Fruit fly (Drosophila melanogaster) S2 (cell line): Measurements from ENCODE around the gene Mocs1.

Source experiments
- CG8478 ChIP-seq: fragments of >200 bp; optimal IDR thresholded peaks from 2 replicates; lab custom pipeline; 2018
- CTCF ChIP-seq, 2 experiments: fragments of >200 bp; optimal IDR thresholded peaks; 2 replicates each; lab custom pipeline; 2018

Mocs1 gene

dm6 chr3L:11091943-11092609, 21.8 kb downstream of the Mocs1 start:
- TF ChIP-seq CG8478: no peak
- TF ChIP-seq CTCF (optimal IDR thresholded peaks at IDR 0.05; lab: Kevin White, UChicago): no peak

- TF ChIP-seq CTCF (optimal IDR thresholded peaks at IDR 0.05; lab: Kevin White, UChicago): no peak
- no peak for TF ChIP-seq CG8478
These were observed 22.3 kb downstream of the Mocs1 start for dm6 chr3L:11092610-11092961.

- peak in 1 of 2 experiments; percentile 2 for TF ChIP-seq CTCF (optimal IDR thresholded peaks at IDR 0.05; lab: Kevin White, UChicago)
- TF ChIP-seq CG8478: no peak
These were observed 22.8 kb downstream of the Mocs1 start, which contains the start of gene JIL-1 for dm6 chr3L:11093046-11093520. Gene JIL-1, minus strand, starts transcription at chr3L:11093193.

dm6 chr3L:11094279-11094678, 24.0 kb downstream of the Mocs1 start:
- TF ChIP-seq CG8478 (no peak), CTCF (optimal IDR thresholded peaks at IDR 0.05; lab: Kevin White, UChicago) (no peak)

- TF ChIP-seq CG8478: no peak
- TF ChIP-seq CTCF (optimal IDR thresholded peaks at IDR 0.05; lab: Kevin White, UChicago): no peak
These were observed 26.0 kb downstream of the Mocs1 start, which contains the start of the genes CG46439, Iyd and CG33947 for dm6 chr3L:11096195-11096908. Gene CG46439, minus strand, starts transcription at chr3L:11096245. Gene Iyd, minus strand, starts transcription at chr3L:11096245. Gene CG33947, plus strand, starts transcription at chr3L:11096496.

- TF ChIP-seq CTCF (optimal IDR thresholded peaks at IDR 0.05; lab: Kevin White, UChicago): no peak
- no peak for TF ChIP-seq CG8478
These were observed 27.8 kb downstream of the Mocs1 start, which contains the start of the genes Irbp18 and APP-BP1 for dm6 chr3L:11097982-11098663. Gene Irbp18, minus strand, starts transcription at chr3L:11098186. Gene APP-BP1, plus strand, starts transcription at chr3L:11098412.

dm6 chr3L:11101598-11101997, 31.3 kb downstream of the Mocs1 start, which contains the start of gene Elo68beta:
Gene Elo68beta, minus strand, starts transcription at chr3L:11101698.
- no peak for TF ChIP-seq CG8478
- TF ChIP-seq CTCF (optimal IDR thresholded peaks at IDR 0.05; lab: Kevin White, UChicago): no peak

dm6 chr3L:11102930-11103329, 32.6 kb downstream of the Mocs1 start, which contains the start of gene Elo68alpha:
Gene Elo68alpha, minus strand, starts transcription at chr3L:11103030.
- no peak for TF ChIP-seq CTCF (optimal IDR thresholded peaks at IDR 0.05; lab: Kevin White, UChicago)
- no peak for TF ChIP-seq CG8478

- no peak for TF ChIP-seq CG8478
- no peak for TF ChIP-seq CTCF (optimal IDR thresholded peaks at IDR 0.05; lab: Kevin White, UChicago)
These were observed 33.4 kb downstream of the Mocs1 start, which contains the start of gene CG32071 for dm6 chr3L:11103773-11104172. Gene CG32071, minus strand, starts transcription at chr3L:11103873.

dm6 chr3L:11107432-11107831, 37.1 kb downstream of the Mocs1 start, which contains the start of gene CG32073:
Gene CG32073, minus strand, starts transcription at chr3L:11107582.
- TF ChIP-seq CG8478 (no peak), CTCF (optimal IDR thresholded peaks at IDR 0.05; lab: Kevin White, UChicago) (no peak)

dm6 chr3L:11107935-11108334, 37.6 kb downstream of the Mocs1 start, which contains the start of gene CG12522:
Gene CG12522, plus strand, starts transcription at chr3L:11108235.
- TF ChIP-seq CTCF (optimal IDR thresholded peaks at IDR 0.05; lab: Kevin White, UChicago) (no peak), CG8478 (no peak)

- TF ChIP-seq CTCF (optimal IDR thresholded peaks at IDR 0.05; lab: Kevin White, UChicago) (no peak), CG8478 (no peak)
These were observed 39.1 kb downstream of the Mocs1 start, which contains the start of the genes CG34012 and emei for dm6 chr3L:11109454-11109853. Gene CG34012, minus strand, starts transcription at chr3L:11109505. Gene emei, plus strand, starts transcription at chr3L:11109690.

- no peak for TF ChIP-seq CG8478
- TF ChIP-seq CTCF (optimal IDR thresholded peaks at IDR 0.05; lab: Kevin White, UChicago): no peak
These were observed 42.1 kb downstream of the Mocs1 start for dm6 chr3L:11112427-11112826.

dm6 chr3L:11113198-11114197, 43.2 kb downstream of the Mocs1 start, which contains the start of gene Sod1:
Gene Sod1, minus strand, starts transcription at chr3L:11113740.
- TF ChIP-seq CG8478 (no peak), CTCF (optimal IDR thresholded peaks at IDR 0.05; lab: Kevin White, UChicago) (no peak)
